Worm (Caenorhabditis elegans): ENCODE results near the gene T03F6.6.

The T03F6.6 gene

ce11 chrIII:13383159-13383558 is 3.1 kb upstream of the T03F6.6 start:
- TF ChIP-seq xbp-1 (tag; optimal IDR thresholded peaks at IDR 0.05) (peak; percentile 57), efl-1 (optimal IDR thresholded peaks at IDR 0.05) (no peak), efl-1 (GFP tag; optimal IDR thresholded peaks at IDR 0.05 in 1 of 2) (peak in 1 of 2 experiments; percentile 7), pax-3 (tag; optimal IDR thresholded peaks at IDR 0.05) (no peak)

DNA sequence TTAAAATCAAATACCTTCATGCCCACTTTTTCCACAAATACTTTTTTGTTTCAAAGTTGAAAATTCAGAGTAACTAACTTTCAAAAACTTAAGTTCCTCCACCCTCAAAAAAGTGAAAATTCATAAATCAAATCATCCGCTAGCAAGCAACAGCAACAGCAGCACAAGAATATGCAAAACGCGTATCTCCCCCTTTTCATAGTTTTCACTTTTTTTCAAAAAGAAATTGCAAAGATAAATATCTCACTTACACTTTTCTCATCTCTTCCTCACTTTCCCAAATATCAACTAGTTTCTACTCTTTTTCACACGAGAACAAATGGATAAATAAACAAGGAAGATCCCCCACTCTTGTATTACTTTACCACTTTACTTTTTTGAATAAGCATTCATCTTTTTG is 1.6 kb upstream of the T03F6.6 start:
- TF ChIP-seq lin-14 (GFP tag; optimal IDR thresholded peaks at IDR 0.05): peak; percentile 31
- no peak for TF ChIP-seq lsy-2 (tag; optimal IDR thresholded peaks at IDR 0.05)
- no peak for TF ChIP-seq mef-2 (tag; optimal IDR thresholded peaks at IDR 0.05)
- TF ChIP-seq elt-3 (tag; optimal IDR thresholded peaks at IDR 0.05): no peak
- TF ChIP-seq ama-1 (optimal IDR thresholded peaks at IDR 0.05): no peak
- TF ChIP-seq pax-3 (tag; optimal IDR thresholded peaks at IDR 0.05): no peak
- TF ChIP-seq lin-13 (GFP tag; optimal IDR thresholded peaks at IDR 0.05): no peak
- no peak for TF ChIP-seq xbp-1 (tag; optimal IDR thresholded peaks at IDR 0.05)
- no peak for TF ChIP-seq egl-13 (tag; optimal IDR thresholded peaks at IDR 0.05)
- no peak for TF ChIP-seq sup-37 (GFP tag; optimal IDR thresholded peaks at IDR 0.05)
- peak; percentile 76 for TF ChIP-seq blmp-1 (tag; optimal IDR thresholded peaks at IDR 0.05)
- no peak for TF ChIP-seq efl-3 (GFP tag; optimal IDR thresholded peaks at IDR 0.05)
- no peak for TF ChIP-seq ceh-88 (GFP tag; IDR thresholded peaks at IDR 0.05)
- no peak for TF ChIP-seq ceh-8 (GFP tag; optimal IDR thresholded peaks at IDR 0.05)
- no peak for TF ChIP-seq elt-2 (tag; optimal IDR thresholded peaks at IDR 0.05)
- TF ChIP-seq pag-3 (tag; optimal IDR thresholded peaks at IDR 0.05; ENCODE audit: borderline replicate concordance, insufficient read depth): no peak
- no peak for TF ChIP-seq mep-1 (tag; optimal IDR thresholded peaks at IDR 0.05)

- TF ChIP-seq zag-1 (tag; optimal IDR thresholded peaks at IDR 0.05) (no peak), blmp-1 (tag; optimal IDR thresholded peaks at IDR 0.05) (no peak), hlh-17 (GFP tag; optimal IDR thresholded peaks at IDR 0.05; ENCODE audit: borderline replicate concordance) (no peak), alr-1 (tag; optimal IDR thresholded peaks at IDR 0.05; ENCODE audit: borderline replicate concordance) (no peak), pax-3 (tag; optimal IDR thresholded peaks at IDR 0.05) (no peak), nhr-71 (tag; optimal IDR thresholded peaks at IDR 0.05) (peak; percentile 2), aly-2 (tag; optimal IDR thresholded peaks at IDR 0.05) (no peak), lin-14 (GFP tag; optimal IDR thresholded peaks at IDR 0.05) (peak; percentile 12), nhr-85 (tag) (peak; percentile 84), fkh-8 (tag; optimal IDR thresholded peaks at IDR 0.05) (no peak), hpl-2 (GFP tag; optimal IDR thresholded peaks at IDR 0.05) (no peak), unc-62 (GFP tag; optimal IDR thresholded peaks at IDR 0.05) (no peak), nhr-28 (tag; optimal IDR thresholded peaks at IDR 0.05) (no peak), ama-1 (optimal IDR thresholded peaks at IDR 0.05) (no peak), dpl-1 (GFP tag; optimal IDR thresholded peaks at IDR 0.05) (no peak), fos-1 (tag; optimal IDR thresholded peaks at IDR 0.05) (no peak), mdl-1 (tag; optimal IDR thresholded peaks at IDR 0.05) (no peak), F16B12.6 (tag; optimal IDR thresholded peaks at IDR 0.05) (no peak), sox-4 (tag; optimal IDR thresholded peaks at IDR 0.05) (no peak), pag-3 (tag; optimal IDR thresholded peaks at IDR 0.05; ENCODE audit: borderline replicate concordance, insufficient read depth) (no peak), nhr-47 (tag; optimal IDR thresholded peaks at IDR 0.05) (no peak)
Measured at ce11 chrIII:13380881-13381280, 785 bp upstream of the T03F6.6 start.

- no peak for TF ChIP-seq fos-1 (tag; optimal IDR thresholded peaks at IDR 0.05)
- TF ChIP-seq efl-1 (optimal IDR thresholded peaks at IDR 0.05): no peak
- peak in 1 of 2 experiments; percentile 21 for TF ChIP-seq efl-1 (GFP tag; optimal IDR thresholded peaks at IDR 0.05 in 1 of 2)
- no peak for TF ChIP-seq ztf-4 (tag; optimal IDR thresholded peaks at IDR 0.05)
- no peak for TF ChIP-seq lin-15B (tag; optimal IDR thresholded peaks at IDR 0.05)
- no peak for TF ChIP-seq nhr-47 (tag; optimal IDR thresholded peaks at IDR 0.05)
- TF ChIP-seq dsc-1 (tag; optimal IDR thresholded peaks at IDR 0.05): no peak
Measured at ce11 chrIII:13378242-13378641, 1.9 kb downstream of the T03F6.6 start, which contains the start of gene T03F6.10. TSS of gene T03F6.10 (minus strand) at chrIII:13378342.

All from whole organism, L1 larva.